Fruit fly (Drosophila melanogaster) whole organism, embryonic: Measurements from ENCODE around the gene CG31792.

Experiments
- Atf3 ChIP-seq: fragments of 200-800 bp; sonication (Bioruptor generic); optimal IDR thresholded peaks from 3 replicates; lab custom pipeline; 2016; ENCODE audit warnings: missing biosample characterization, missing genetic modification characterization
- CG10209 ChIP-seq: fragments of 200-800 bp; sonication (Bioruptor generic); optimal IDR thresholded peaks from 3 replicates; lab custom pipeline; 2017; ENCODE audit warnings: missing biosample characterization, mild to moderate bottlenecking, missing genetic modification characterization, missing genetic modification reagents
- CG10267 ChIP-seq: fragments of 200-800 bp; sonication (Bioruptor generic); optimal IDR thresholded peaks from 2 replicates; lab custom pipeline; 2018; ENCODE audit warnings: missing biosample characterization, mild to moderate bottlenecking, missing genetic modification characterization, moderate library complexity
- CG13424 ChIP-seq: fragments of 200-800 bp; sonication (Bioruptor generic); optimal IDR thresholded peaks from 2 replicates; lab custom pipeline; 2019; ENCODE audit warnings: missing biosample characterization, mild to moderate bottlenecking, missing genetic modification characterization, moderate library complexity
- CG13624 ChIP-seq: fragments of 200-800 bp; sonication (Bioruptor generic); optimal IDR thresholded peaks from 2 replicates; lab custom pipeline; 2016; ENCODE audit warnings: missing biosample characterization, missing genetic modification characterization
- CG17359 ChIP-seq: fragments of 200-800 bp; sonication (Bioruptor generic); optimal IDR thresholded peaks from 3 replicates; lab custom pipeline; 2018; ENCODE audit warnings: missing biosample characterization, mild to moderate bottlenecking, missing genetic modification characterization, moderate library complexity
- CG17361 ChIP-seq: fragments of 200-800 bp; sonication (Bioruptor generic); IDR thresholded peaks from 3 replicates; pipeline ENCODE4 v1.3.6; 2022; ENCODE audit warnings: missing biosample characterization, missing genetic modification characterization
- CG30403 ChIP-seq: fragments of 200-800 bp; sonication (Bioruptor generic); optimal IDR thresholded peaks from 3 replicates; lab custom pipeline; 2016; ENCODE audit warnings: missing biosample characterization, missing genetic modification characterization
- CG4730 ChIP-seq: fragments of 200-800 bp; sonication (Bioruptor generic); IDR thresholded peaks from 2 replicates; pipeline ENCODE4 v1.3.6; 2022; ENCODE audit warnings: missing biosample characterization, missing genetic modification characterization
- CG7839 ChIP-seq: fragments of 200-800 bp; sonication (Bioruptor generic); optimal IDR thresholded peaks from 3 replicates; lab custom pipeline; 2018; ENCODE audit warnings: missing biosample characterization, mild to moderate bottlenecking, missing genetic modification characterization, moderate library complexity
- CG8924 ChIP-seq: fragments of 200-800 bp; optimal IDR thresholded peaks from 3 replicates; lab custom pipeline; 2019; ENCODE audit warnings: missing biosample characterization, mild to moderate bottlenecking, missing genetic modification characterization, moderate library complexity
- CG9817 ChIP-seq: fragments of 200-800 bp; sonication (Bioruptor generic); optimal IDR thresholded peaks from 2 replicates; lab custom pipeline; 2018; ENCODE audit warnings: missing biosample characterization, mild to moderate bottlenecking, missing genetic modification characterization, moderate library complexity
- Dad ChIP-seq: fragments of 200-800 bp; sonication (Bioruptor generic); optimal IDR thresholded peaks from 3 replicates; lab custom pipeline; 2016; ENCODE audit warnings: missing biosample characterization, missing genetic modification characterization
- Ets65A ChIP-seq: fragments of 200-800 bp; sonication (Bioruptor generic); peaks from one replicate; lab custom pipeline; 2016; ENCODE audit warnings: missing biosample characterization, missing genetic modification characterization
- Hr3 ChIP-seq: fragments of 200-800 bp; sonication (Bioruptor generic); optimal IDR thresholded peaks from 3 replicates; lab custom pipeline; 2016; ENCODE audit warnings: missing biosample characterization, missing genetic modification characterization
- Hr51 ChIP-seq, 2 experiments: fragments of 200-800 bp; sonication (Bioruptor generic); optimal IDR thresholded peaks; 2 replicates in 1 of 2; 3 replicates in 1 of 2; lab custom pipeline; 2016 to 2018; ENCODE audit warnings: missing biosample characterization in 2 of 2, missing genetic modification characterization in 2 of 2, mild to moderate bottlenecking in 1 of 2, moderate library complexity in 1 of 2
- Kr ChIP-seq: fragments of 200-800 bp; sonication (Bioruptor generic); optimal IDR thresholded peaks from 2 replicates; lab custom pipeline; 2017; ENCODE audit warnings: missing biosample characterization, mild to moderate bottlenecking, missing genetic modification characterization
- MESR4 ChIP-seq: fragments of 200-800 bp; sonication (Bioruptor generic); optimal IDR thresholded peaks from 2 replicates; lab custom pipeline; 2018; ENCODE audit warnings: missing biosample characterization, mild to moderate bottlenecking, missing genetic modification characterization, moderate library complexity
- Max ChIP-seq: fragments of 200-800 bp; sonication (Bioruptor generic); optimal IDR thresholded peaks from 2 replicates; lab custom pipeline; 2016; ENCODE audit warnings: missing biosample characterization, mild to moderate bottlenecking, missing genetic modification characterization
- Meics ChIP-seq: fragments of 200-800 bp; sonication (Bioruptor generic); optimal IDR thresholded peaks from 2 replicates; lab custom pipeline; 2017; ENCODE audit warnings: missing biosample characterization, mild to moderate bottlenecking, missing genetic modification characterization
- Mrtf ChIP-seq: fragments of 200-800 bp; sonication (Bioruptor generic); IDR thresholded peaks from 3 replicates; pipeline ENCODE4 v1.3.6; 2022; ENCODE audit warnings: missing biosample characterization, missing genetic modification characterization
- Nf-YB ChIP-seq: fragments of 200-800 bp; sonication (Bioruptor generic); optimal IDR thresholded peaks from 3 replicates; lab custom pipeline; 2019; ENCODE audit warnings: missing biosample characterization, mild to moderate bottlenecking, missing genetic modification characterization, moderate library complexity
- Optix ChIP-seq: fragments of 200-800 bp; sonication (Bioruptor generic); IDR thresholded peaks from 3 replicates; pipeline ENCODE4 v1.3.6; 2022; ENCODE audit warnings: missing biosample characterization, missing genetic modification characterization
- Pdp1 ChIP-seq, 2 experiments: fragments of 200-800 bp; sonication (Bioruptor generic); optimal IDR thresholded peaks; 3 replicates each; lab custom pipeline; 2016; ENCODE audit warnings: missing biosample characterization in 2 of 2, missing genetic modification characterization in 2 of 2, mild to moderate bottlenecking in 1 of 2, moderate library complexity in 1 of 2
- Sox102F ChIP-seq: fragments of 200-800 bp; sonication (Bioruptor generic); optimal IDR thresholded peaks from 2 replicates; lab custom pipeline; 2018; ENCODE audit warnings: missing biosample characterization, mild to moderate bottlenecking, missing genetic modification characterization, moderate library complexity
- Usf ChIP-seq: fragments of 200-800 bp; sonication (Bioruptor generic); optimal IDR thresholded peaks from 2 replicates; lab custom pipeline; 2017; ENCODE audit warnings: missing genotype, missing biosample characterization, missing genetic modification characterization
- Xrp1 ChIP-seq: fragments of 200-800 bp; sonication (Bioruptor generic); IDR thresholded peaks from 2 replicates; pipeline ENCODE4 v1.3.6; 2022; ENCODE audit warnings: missing biosample characterization, missing genetic modification characterization
- ab ChIP-seq: fragments of 200-800 bp; sonication (Bioruptor generic); optimal IDR thresholded peaks from 2 replicates; lab custom pipeline; 2016; ENCODE audit warnings: missing biosample characterization, missing genetic modification characterization
- az2 ChIP-seq: fragments of 200-800 bp; sonication (Bioruptor generic); optimal IDR thresholded peaks from 3 replicates; lab custom pipeline; 2016; ENCODE audit warnings: missing biosample characterization, missing genetic modification characterization
- cg ChIP-seq: fragments of 200-800 bp; sonication (Bioruptor generic); optimal IDR thresholded peaks from 3 replicates; lab custom pipeline; 2019; ENCODE audit warnings: missing biosample characterization, mild to moderate bottlenecking, missing genetic modification characterization, moderate library complexity
- dmrt99B ChIP-seq: fragments of 200-800 bp; sonication (Bioruptor generic); optimal IDR thresholded peaks from 2 replicates; lab custom pipeline; 2018; ENCODE audit warnings: missing biosample characterization, mild to moderate bottlenecking, missing genetic modification characterization, moderate library complexity
- insv ChIP-seq, 2 experiments: fragments of 200-800 bp; sonication (Bioruptor generic); optimal IDR thresholded peaks; 3 replicates each; lab custom pipeline; 2016 to 2018; ENCODE audit warnings: missing biosample characterization in 2 of 2, missing genetic modification characterization in 2 of 2
- lola ChIP-seq, 3 experiments: fragments of >200 bp in 2 of 3; fragments of 200-800 bp in 1 of 3; sonication (Bioruptor generic) in 1 of 3; optimal IDR thresholded peaks; 2 replicates each; lab custom pipeline; 2017 to 2019; ENCODE audit warnings: missing biosample characterization in 3 of 3, missing genetic modification characterization in 3 of 3, mild to moderate bottlenecking in 1 of 3, moderate library complexity in 1 of 3
- nom ChIP-seq: fragments of 200-800 bp; sonication (Bioruptor generic); optimal IDR thresholded peaks from 2 replicates; lab custom pipeline; 2017; ENCODE audit warnings: missing biosample characterization, missing genetic modification characterization, mild to moderate bottlenecking, moderate library complexity, missing genetic modification reagents
- onecut ChIP-seq: fragments of 200-800 bp; sonication (Bioruptor generic); IDR thresholded peaks from 2 replicates; pipeline ENCODE4 v1.3.6; 2022; ENCODE audit warnings: missing biosample characterization, missing genetic modification characterization
- org-1 ChIP-seq: fragments of 200-800 bp; sonication (Bioruptor generic); optimal IDR thresholded peaks from 2 replicates; lab custom pipeline; 2017; ENCODE audit warnings: missing biosample characterization, missing genetic modification characterization
- sens ChIP-seq: fragments of 200-800 bp; sonication (Bioruptor generic); peaks from one replicate; lab custom pipeline; 2016; ENCODE audit warnings: missing biosample characterization, missing genetic modification characterization
- slbo ChIP-seq: fragments of 200-800 bp; sonication (Bioruptor generic); IDR thresholded peaks from 2 replicates; pipeline ENCODE4 v1.3.6; 2022; ENCODE audit warnings: missing biosample characterization, missing genetic modification characterization
- usp ChIP-seq: fragments of >200 bp; optimal IDR thresholded peaks from 2 replicates; lab custom pipeline; 2017; ENCODE audit warnings: missing biosample characterization, missing genetic modification characterization
- zen2 ChIP-seq: fragments of 200-800 bp; sonication (Bioruptor generic); IDR thresholded peaks from 3 replicates; pipeline ENCODE4 v1.3.6; 2022; ENCODE audit warnings: missing biosample characterization, missing genetic modification characterization; ENCODE audit not compliant: partially characterized antibody

CG31792 gene

dm6 chr2L:18982826-18983758, 14.2 kb upstream of the CG31792 start (continued):
- TF ChIP-seq CG10267 (tag; lab: Kevin White, UChicago) (no peak), Optix (0 out of 3 replicates have a peak, but pooled peaks have one; percentile 19), CG10209 (GFP tag; lab: Kevin White, UChicago) (no peak), CG13424 (tag; lab: Kevin White, UChicago) (peak; percentile 17), Mrtf (GFP tag; lab: Robert Waterston, UW) (no peak), CG9817 (tag; lab: Kevin White, UChicago) (no peak), Hr51 (GFP tag; optimal IDR thresholded peaks at IDR 0.05; lab: Kevin White, UChicago) (peak in 1 of 2 experiments; percentile 15), cg (no peak), Sox102F (peak; percentile 3), CG13624 (no peak), usp (no peak), Atf3 (GFP tag; lab: Kevin White, UChicago) (no peak), CG30403 (GFP tag; lab: Kevin White, UChicago) (peak; percentile 4), az2 (GFP tag; lab: Kevin White, UChicago) (peak; percentile 16), lola (GFP tag; optimal IDR thresholded peaks at IDR 0.05; lab: Kevin White, UChicago) (peak in 1 of 3 experiments; percentile 3), Kr (GFP tag; lab: Kevin White, UChicago) (peak; percentile 5), Max (GFP tag; lab: Kevin White, UChicago) (no peak), ab (GFP tag; lab: Kevin White, UChicago) (no peak), Pdp1 (GFP tag; optimal IDR thresholded peaks at IDR 0.05; lab: Kevin White, UChicago) (no peak), Dad (no peak), sens (GFP tag; lab: Kevin White, UChicago) (peak; percentile 66), MESR4 (GFP tag; lab: Kevin White, UChicago) (no peak), slbo (peak; percentile 34; the same call in 1 of the 2 replicates), dmrt99B (tag; lab: Kevin White, UChicago) (peak; percentile 46), Meics (GFP tag; lab: Kevin White, UChicago) (peak; percentile 28), zen2 (GFP tag; lab: Robert Waterston, UW) (no peak), CG7839 (tag; lab: Kevin White, UChicago) (peak; percentile 20), CG4730 (GFP tag; lab: Robert Waterston, UW) (no peak), CG17361 (peak; percentile 42; the same call in 1 of the 3 replicates), Nf-YB (GFP tag; lab: Kevin White, UChicago) (no peak), CG8924 (tag; lab: Kevin White, UChicago) (peak; percentile 1)

- TF ChIP-seq org-1 (GFP tag; lab: Kevin White, UChicago) = no peak
- peak; percentile 20 for TF ChIP-seq Ets65A
- no peak for TF ChIP-seq onecut (GFP tag; lab: Robert Waterston, UW)
- no peak for TF ChIP-seq CG4730 (GFP tag; lab: Robert Waterston, UW)
- TF ChIP-seq Usf = no peak
- peak; percentile 65 for TF ChIP-seq sens (GFP tag; lab: Kevin White, UChicago)
- no peak for TF ChIP-seq insv (GFP tag; optimal IDR thresholded peaks at IDR 0.05; lab: Kevin White, UChicago)
- no peak for TF ChIP-seq Max (GFP tag; lab: Kevin White, UChicago)
- TF ChIP-seq Xrp1 (GFP tag; lab: Robert Waterston, UW) = no peak
- no peak for TF ChIP-seq Hr3 (GFP tag; lab: Kevin White, UChicago)
- TF ChIP-seq nom (GFP tag; lab: Kevin White, UChicago) = peak; percentile 24
- TF ChIP-seq CG17359 = no peak
- TF ChIP-seq, all 482 proteins: peak for 3
Observed at dm6 chr2L:18984158-18984557, 13.1 kb upstream of the CG31792 start.
